Worm (Caenorhabditis elegans) whole organism, late embryonic: Measurements from ENCODE around the gene slc-25A26.

Experiments used
- ceh-34 ChIP-seq: sonication (generic microtip); optimal IDR thresholded peaks from 2 replicates; lab custom pipeline; 2016; ENCODE audit warnings: mild to moderate bottlenecking, missing genetic modification characterization, missing compliant biosample characterization
- che-1 ChIP-seq: sonication (generic microtip); optimal IDR thresholded peaks from 2 replicates; lab custom pipeline; 2016; ENCODE audit warnings: mild to moderate bottlenecking, missing genetic modification characterization, missing compliant biosample characterization
- elt-2 ChIP-seq: sonication (generic microtip); optimal IDR thresholded peaks from 2 replicates; lab custom pipeline; 2016; ENCODE audit warnings: missing genetic modification reagents, missing genetic modification characterization, missing compliant biosample characterization
- hlh-15 ChIP-seq: sonication (generic microtip); optimal IDR thresholded peaks from 2 replicates; lab custom pipeline; 2016; ENCODE audit warnings: missing genetic modification characterization, missing compliant biosample characterization

ce11 chrIV:8918790-8919189 lies 11.5 kb upstream of the slc-25A26 start, which contains the start of gene rap-1:
- TF ChIP-seq che-1 (tag; lab: Kevin White, UChicago) (no peak), ceh-34 (no peak), hlh-15 (tag; lab: Kevin White, UChicago) (no peak), elt-2 (tag; lab: Kevin White, UChicago) (no peak)
